Worm (Caenorhabditis elegans) whole organism, L4 larva: ENCODE data around the gene tbc-14.
A peak's percentile ranks its signal among the peaks of the same experiment; 100 is the strongest.

Experiments used
- F37D6.2 ChIP-seq: sonication (generic microtip); optimal IDR thresholded peaks from 2 replicates; lab custom pipeline; 2016; ENCODE audit warnings: mild to moderate bottlenecking, missing genetic modification characterization, missing compliant biosample characterization
- F49E8.2 ChIP-seq: sonication (generic microtip); optimal IDR thresholded peaks from 2 replicates; lab custom pipeline; 2016; ENCODE audit warnings: missing compliant biosample characterization, mild to moderate bottlenecking, missing genetic modification characterization, borderline replicate concordance
- R02D3.7 ChIP-seq: fragments of 150-350 bp; sonication (generic microtip); optimal IDR thresholded peaks from 3 replicates; lab custom pipeline; 2014; ENCODE audit warnings: missing biosample characterization, missing genetic modification characterization
- T26A8.4 ChIP-seq: fragments of 200-800 bp; sonication (Bioruptor generic); IDR thresholded peaks from 2 replicates; pipeline ENCODE4 v1.3.6; 2022; ENCODE audit warnings: missing genetic modification characterization, missing compliant biosample characterization
- Y5F2A.4 ChIP-seq: fragments of 200-800 bp; sonication (Bioruptor generic); optimal IDR thresholded peaks from 2 replicates; lab custom pipeline; 2018; ENCODE audit warnings: mild to moderate bottlenecking, missing genetic modification characterization, missing compliant biosample characterization
- Y75B8A.6 ChIP-seq: fragments of 200-800 bp; sonication (Bioruptor generic); IDR thresholded peaks from 2 replicates; pipeline ENCODE4 v1.3.6; 2022; ENCODE audit warnings: missing genetic modification reagents, missing genetic modification characterization, missing compliant biosample characterization
- aha-1 ChIP-seq: fragments of 150-350 bp; peaks from one replicate; lab custom pipeline; 2014; ENCODE audit warnings: missing biosample characterization, missing genetic modification characterization
- arid-1 ChIP-seq: fragments of 200-800 bp; sonication (Bioruptor generic); conservative IDR thresholded peaks from 2 replicates; pipeline ENCODE4 v1.3.6; 2022; ENCODE audit warnings: missing genetic modification reagents, missing genetic modification characterization, missing compliant biosample characterization
- attf-4 ChIP-seq: sonication (generic microtip); optimal IDR thresholded peaks from 3 replicates; lab custom pipeline; 2017; ENCODE audit warnings: missing biosample characterization, missing genetic modification characterization
- ceh-28 ChIP-seq: fragments of 150-350 bp; optimal IDR thresholded peaks from 2 replicates; lab custom pipeline; 2014; ENCODE audit warnings: missing biosample characterization, missing genetic modification reagents, missing genetic modification characterization
- ceh-44 ChIP-seq: fragments of 200-800 bp; sonication (Bioruptor generic); IDR thresholded peaks from 2 replicates; pipeline ENCODE4 v1.3.6; 2022; ENCODE audit warnings: missing genetic modification reagents, missing genetic modification characterization, missing compliant biosample characterization
- daf-19 ChIP-seq: fragments of 200-800 bp; sonication (Bioruptor generic); conservative IDR thresholded peaks from 2 replicates; pipeline ENCODE4 v1.3.6; 2022; ENCODE audit warnings: missing genetic modification characterization, missing compliant biosample characterization
- dmd-6 ChIP-seq: fragments of 200-800 bp; sonication (Bioruptor generic); IDR thresholded peaks from 2 replicates; pipeline ENCODE4 v1.3.6; 2022; ENCODE audit warnings: missing genetic modification reagents, missing genetic modification characterization, missing compliant biosample characterization
- dmd-8 ChIP-seq: fragments of 200-800 bp; sonication (Bioruptor generic); IDR thresholded peaks from 2 replicates; pipeline ENCODE4 v1.3.6; 2022; ENCODE audit warnings: missing genetic modification characterization, missing compliant biosample characterization
- duxl-1 ChIP-seq: sonication (generic microtip); optimal IDR thresholded peaks from 2 replicates; lab custom pipeline; 2016; ENCODE audit warnings: mild to moderate bottlenecking, missing genetic modification characterization, moderate library complexity, missing compliant biosample characterization; ENCODE audit not compliant: poor library complexity
- fkh-10 ChIP-seq: fragments of 150-350 bp; optimal IDR thresholded peaks from 2 replicates; lab custom pipeline; 2014; ENCODE audit warnings: missing biosample characterization, missing genetic modification reagents, missing genetic modification characterization
- fos-1 ChIP-seq: fragments of 150-350 bp; optimal IDR thresholded peaks from 2 replicates; lab custom pipeline; 2014; ENCODE audit warnings: missing biosample characterization, missing genetic modification characterization
- gei-8 ChIP-seq: fragments of 200-800 bp; sonication (Bioruptor generic); optimal IDR thresholded peaks from 2 replicates; lab custom pipeline; 2018; ENCODE audit warnings: mild to moderate bottlenecking, missing genetic modification characterization, missing compliant biosample characterization
- hlh-11 ChIP-seq: fragments of 200-800 bp; sonication (Bioruptor generic); optimal IDR thresholded peaks from 2 replicates; lab custom pipeline; 2018; ENCODE audit warnings: mild to moderate bottlenecking, missing genetic modification characterization, missing compliant biosample characterization
- hlh-30 ChIP-seq: sonication (generic microtip); optimal IDR thresholded peaks from 2 replicates; lab custom pipeline; 2017; ENCODE audit warnings: antibody characterized with exemption, mild to moderate bottlenecking, missing genetic modification characterization, missing compliant biosample characterization; ENCODE audit not compliant: insufficient read depth
- hmg-1.1 ChIP-seq: fragments of 200-800 bp; sonication (Bioruptor generic); IDR thresholded peaks from 2 replicates; pipeline ENCODE4 v1.3.6; 2022; ENCODE audit warnings: missing genetic modification reagents, missing genetic modification characterization, missing compliant biosample characterization
- jun-1 ChIP-seq: fragments of 150-350 bp; optimal IDR thresholded peaks from 2 replicates; lab custom pipeline; 2014; ENCODE audit warnings: missing biosample characterization, missing genetic modification reagents, missing genetic modification characterization
- lim-7 ChIP-seq: fragments of 200-800 bp; sonication (Bioruptor generic); IDR thresholded peaks from 2 replicates; pipeline ENCODE4 v1.3.6; 2022; ENCODE audit warnings: missing genetic modification characterization, missing compliant biosample characterization
- lin-13 ChIP-seq: fragments of 150-350 bp; optimal IDR thresholded peaks from 2 replicates; lab custom pipeline; 2014; ENCODE audit warnings: missing biosample characterization, missing genetic modification reagents, missing genetic modification characterization
- lin-15B ChIP-seq: fragments of 150-350 bp; sonication (generic microtip); optimal IDR thresholded peaks from 3 replicates; lab custom pipeline; 2014; ENCODE audit warnings: missing biosample characterization, missing genetic modification characterization
- lin-38 ChIP-seq: fragments of 200-800 bp; sonication (Bioruptor generic); IDR thresholded peaks from 2 replicates; pipeline ENCODE4 v1.3.6; 2022; ENCODE audit warnings: missing genetic modification reagents, missing genetic modification characterization, missing compliant biosample characterization
- lin-39 ChIP-seq: fragments of 150-350 bp; optimal IDR thresholded peaks from 2 replicates; lab custom pipeline; 2014; ENCODE audit warnings: missing biosample characterization, missing genetic modification reagents, missing genetic modification characterization
- lsy-2 ChIP-seq, 2 experiments: fragments of 150-350 bp in 1 of 2; sonication (generic microtip) in 1 of 2; optimal IDR thresholded peaks; 2 replicates each; lab custom pipeline; 2014 to 2017; ENCODE audit warnings: missing biosample characterization in 2 of 2, missing genetic modification characterization in 2 of 2
- mdl-1 ChIP-seq, 2 experiments: fragments of 150-350 bp in 1 of 2; sonication (generic microtip) in 1 of 2; optimal IDR thresholded peaks; 2 replicates each; lab custom pipeline; 2014 to 2017; ENCODE audit warnings: missing biosample characterization in 2 of 2, missing genetic modification characterization in 2 of 2
- mdt-29 ChIP-seq: fragments of 200-800 bp; sonication (Bioruptor generic); IDR thresholded peaks from 2 replicates; pipeline ENCODE4 v1.3.6; 2022; ENCODE audit warnings: missing genetic modification reagents, missing genetic modification characterization, missing compliant biosample characterization
- mxl-2 ChIP-seq: fragments of 200-800 bp; sonication (Bioruptor generic); conservative IDR thresholded peaks from 2 replicates; pipeline ENCODE4 v1.3.6; 2022; ENCODE audit warnings: missing genetic modification reagents, missing genetic modification characterization, missing compliant biosample characterization
- nhr-28 ChIP-seq: fragments of 150-350 bp; optimal IDR thresholded peaks from 2 replicates; lab custom pipeline; 2014; ENCODE audit warnings: missing biosample characterization, missing genetic modification characterization
- nhr-6 ChIP-seq: fragments of 150-350 bp; optimal IDR thresholded peaks from 2 replicates; lab custom pipeline; 2014; ENCODE audit warnings: missing biosample characterization, missing genetic modification characterization
- nhr-76 ChIP-seq: fragments of 150-350 bp; optimal IDR thresholded peaks from 2 replicates; lab custom pipeline; 2014; ENCODE audit warnings: missing biosample characterization, missing genetic modification characterization
- nhr-77 ChIP-seq: fragments of 150-350 bp; optimal IDR thresholded peaks from 2 replicates; lab custom pipeline; 2014; ENCODE audit warnings: missing biosample characterization, missing genetic modification characterization
- pqm-1 ChIP-seq: sonication (generic microtip); optimal IDR thresholded peaks from 2 replicates; lab custom pipeline; 2017; ENCODE audit warnings: missing biosample characterization, missing genetic modification characterization
- rbr-2 ChIP-seq: sonication (generic microtip); optimal IDR thresholded peaks from 2 replicates; lab custom pipeline; 2016; ENCODE audit warnings: missing genotype, missing genetic modification characterization, missing compliant biosample characterization
- saeg-2 ChIP-seq: fragments of 200-800 bp; sonication (Bioruptor generic); IDR thresholded peaks from 2 replicates; pipeline ENCODE4 v1.3.6; 2022; ENCODE audit warnings: missing genetic modification reagents, missing genetic modification characterization, missing compliant biosample characterization
- set-16 ChIP-seq: fragments of 200-800 bp; sonication (Bioruptor generic); IDR thresholded peaks from 2 replicates; pipeline ENCODE4 v1.3.6; 2022; ENCODE audit warnings: missing genetic modification reagents, missing genetic modification characterization, missing compliant biosample characterization
- skn-1 ChIP-seq: fragments of 150-350 bp; optimal IDR thresholded peaks from 2 replicates; lab custom pipeline; 2014; ENCODE audit warnings: missing biosample characterization, missing genetic modification characterization
- snpc-1.2 ChIP-seq: fragments of 200-800 bp; sonication (Bioruptor generic); IDR thresholded peaks from 2 replicates; pipeline ENCODE4 v1.3.6; 2022; ENCODE audit warnings: missing genetic modification reagents, missing genetic modification characterization, missing compliant biosample characterization
- snpc-4 ChIP-seq: fragments of 150-350 bp; optimal IDR thresholded peaks from 2 replicates; lab custom pipeline; 2014; ENCODE audit warnings: missing biosample characterization, missing genetic modification characterization
- spr-1 ChIP-seq: sonication (generic microtip); optimal IDR thresholded peaks from 2 replicates; lab custom pipeline; 2016; ENCODE audit warnings: mild to moderate bottlenecking, missing genetic modification characterization, missing compliant biosample characterization
- unc-39 ChIP-seq: sonication (generic microtip); optimal IDR thresholded peaks from 2 replicates; lab custom pipeline; 2017; ENCODE audit warnings: missing biosample characterization, missing genetic modification characterization
- unc-62 ChIP-seq, 3 experiments: fragments of 150-350 bp in 1 of 3; sonication (generic microtip); optimal IDR thresholded peaks in 2 of 3; peaks in 1 of 3; 1 replicate in 1 of 3; 2 replicates in 2 of 3; lab custom pipeline; 2014 to 2017; ENCODE audit warnings: missing biosample characterization in 3 of 3, missing genetic modification characterization in 3 of 3, missing genetic modification reagents in 3 of 3, missing genotype in 1 of 3
- vab-7 ChIP-seq: fragments of 200-800 bp; sonication (Bioruptor generic); IDR thresholded peaks from 2 replicates; pipeline ENCODE4 v1.3.6; 2022; ENCODE audit warnings: missing genetic modification reagents, missing genetic modification characterization, missing compliant biosample characterization
- zfp-2 ChIP-seq: sonication (generic microtip); optimal IDR thresholded peaks from 2 replicates; lab custom pipeline; 2016; ENCODE audit warnings: mild to moderate bottlenecking, missing genetic modification characterization, missing compliant biosample characterization
- zfp-3 ChIP-seq: fragments of 200-800 bp; sonication (Bioruptor generic); conservative IDR thresholded peaks from 2 replicates; pipeline ENCODE4 v1.3.6; 2022; ENCODE audit warnings: missing genetic modification reagents, missing genetic modification characterization, missing compliant biosample characterization
- ztf-11 ChIP-seq: fragments of 150-350 bp; optimal IDR thresholded peaks from 2 replicates; lab custom pipeline; 2014; ENCODE audit warnings: missing biosample characterization, missing genetic modification characterization
- ztf-7 ChIP-seq: fragments of 150-350 bp; optimal IDR thresholded peaks from 2 replicates; lab custom pipeline; 2014; ENCODE audit warnings: missing biosample characterization, missing genetic modification characterization

Gene tbc-14

ce11 chrII:13460592-13461395, 13.4 kb upstream of the tbc-14 start, which contains the start of gene pqn-27 (continued):
- TF ChIP-seq nhr-77 (tag; lab: Kevin White, UChicago) (peak; percentile 75), lin-39 (tag; lab: Kevin White, UChicago) (no peak), R02D3.7 (no peak), snpc-4 (no peak), fos-1 (tag; lab: Kevin White, UChicago) (no peak), hlh-11 (tag; lab: Kevin White, UChicago) (peak; percentile 87), T26A8.4 (GFP tag; lab: Robert Waterston, UW) (peak; percentile 96), zfp-2 (tag; lab: Kevin White, UChicago) (no peak), unc-39 (no peak), pqm-1 (tag; lab: Kevin White, UChicago) (no peak), F37D6.2 (no peak), lin-15B (tag; lab: Kevin White, UChicago) (no peak), hlh-30 (peak; percentile 66), saeg-2 (GFP tag; lab: Robert Waterston, UW) (peak; percentile 68), dmd-6 (peak; percentile 77), daf-19 (GFP tag; lab: Robert Waterston, UW) (no peak), ceh-28 (no peak), spr-1 (tag; lab: Kevin White, UChicago) (peak; percentile 51), unc-62 (GFP tag; optimal IDR thresholded peaks at IDR 0.05 in 1 of 2; lab: Kevin White, UChicago) (peak in 1 of 2 experiments; percentile 93), unc-62 (tag; optimal IDR thresholded peaks at IDR 0.05; lab: Kevin White, UChicago) (no peak), skn-1 (no peak), aha-1 (peak; percentile 91), Y75B8A.6 (GFP tag; lab: Robert Waterston, UW) (peak; percentile 34; the same call in 1 of the 2 replicates), attf-4 (no peak), fkh-10 (GFP tag; lab: Kevin White, UChicago) (no peak), zfp-3 (GFP tag; lab: Robert Waterston, UW) (peak; percentile 87), nhr-28 (tag; lab: Kevin White, UChicago) (peak; percentile 77), nhr-6 (peak; percentile 73), lim-7 (GFP tag; lab: Robert Waterston, UW) (no peak), nhr-76 (tag; lab: Kevin White, UChicago) (no peak), duxl-1 (tag; lab: Kevin White, UChicago) (no peak), rbr-2 (tag; lab: Kevin White, UChicago) (peak; percentile 57), ceh-44 (GFP tag; lab: Robert Waterston, UW) (no peak), set-16 (GFP tag; lab: Robert Waterston, UW) (no peak; the same call in 1 of the 2 replicates), arid-1 (GFP tag; lab: Robert Waterston, UW) (no peak; the same call in 1 of the 2 replicates), lin-13 (GFP tag; lab: Kevin White, UChicago) (peak; percentile 22), mdt-29 (peak; percentile 33; the same call in 1 of the 2 replicates), F49E8.2 (tag; lab: Kevin White, UChicago) (no peak), ztf-7 (peak; percentile 40), mxl-2 (no peak), ztf-11 (tag; lab: Kevin White, UChicago) (no peak), vab-7 (0 out of 2 replicates have a peak, but pooled peaks have one; percentile 20), Y5F2A.4 (GFP tag; lab: Kevin White, UChicago) (no peak), jun-1 (tag; lab: Kevin White, UChicago) (peak; percentile 1), dmd-8 (GFP tag; lab: Robert Waterston, UW) (no peak; the same call in 1 of the 2 replicates), lin-38 (peak; percentile 74), lsy-2 (tag; optimal IDR thresholded peaks at IDR 0.05; lab: Kevin White, UChicago) (peak in 1 of 2 experiments; percentile 88), gei-8 (peak; percentile 47), mdl-1 (tag; optimal IDR thresholded peaks at IDR 0.05; lab: Kevin White, UChicago) (peak in 1 of 2 experiments; percentile 61), snpc-1.2 (GFP tag; lab: Robert Waterston, UW) (0 out of 2 replicates have a peak, but pooled peaks have one; percentile 56), hmg-1.1 (GFP tag; lab: Robert Waterston, UW) (peak; percentile 43)
